Worm (Caenorhabditis elegans) whole organism, L3 larva: ENCODE measurements around the gene Y94H6A.12.
"Not testable (repeated sequence)": the region's sequence is repeated elsewhere in the genome, so short reads cannot be mapped to it uniquely, and the experiment has no call there.

Experiments used
- R02D3.7 ChIP-seq: fragments of 150-350 bp; optimal IDR thresholded peaks from 2 replicates; lab custom pipeline; 2014; ENCODE audit warnings: missing biosample characterization, missing genetic modification characterization
- ama-1 ChIP-seq: fragments of 150-350 bp; optimal IDR thresholded peaks from 2 replicates; lab custom pipeline; 2018
- egl-27 ChIP-seq: sonication (generic microtip); optimal IDR thresholded peaks from 4 replicates; lab custom pipeline; 2017; ENCODE audit warnings: missing biosample characterization, missing genetic modification reagents, missing genetic modification characterization
- jun-1 ChIP-seq: fragments of 150-350 bp; optimal IDR thresholded peaks from 2 replicates; lab custom pipeline; 2014; ENCODE audit warnings: missing biosample characterization, missing genetic modification reagents, missing genetic modification characterization
- lin-39 ChIP-seq: fragments of 150-350 bp; optimal IDR thresholded peaks from 2 replicates; lab custom pipeline; 2018; ENCODE audit warnings: missing biosample characterization, missing genetic modification reagents, missing genetic modification characterization
- nhr-11 ChIP-seq: fragments of 150-350 bp; optimal IDR thresholded peaks from 2 replicates; lab custom pipeline; 2014; ENCODE audit warnings: missing biosample characterization, missing genetic modification characterization
- nhr-237 ChIP-seq: fragments of 150-350 bp; optimal IDR thresholded peaks from 2 replicates; lab custom pipeline; 2014; ENCODE audit warnings: missing biosample characterization, missing genetic modification characterization
- pha-4 ChIP-seq: fragments of 150-350 bp; optimal IDR thresholded peaks from 2 replicates; lab custom pipeline; 2014; ENCODE audit warnings: missing biosample characterization, missing genetic modification reagents, missing genetic modification characterization
- pqm-1 ChIP-seq: fragments of 150-350 bp; optimal IDR thresholded peaks from 2 replicates; lab custom pipeline; 2017; ENCODE audit warnings: missing biosample characterization, missing genetic modification characterization, inconsistent platforms
- tbx-2 ChIP-seq: sonication (generic microtip); optimal IDR thresholded peaks from 2 replicates; lab custom pipeline; 2016; ENCODE audit warnings: mild to moderate bottlenecking, missing genetic modification characterization, missing compliant biosample characterization
- unc-62 ChIP-seq: fragments of 150-350 bp; sonication (generic microtip); optimal IDR thresholded peaks from 4 replicates; lab custom pipeline; 2014; ENCODE audit warnings: missing biosample characterization, missing genetic modification reagents, missing genetic modification characterization
- zag-1 ChIP-seq: fragments of 150-350 bp; optimal IDR thresholded peaks from 2 replicates; lab custom pipeline; 2014; ENCODE audit warnings: missing biosample characterization, missing genetic modification characterization

ce11 chrIV:2674915-2675314 lies 37.9 kb downstream of the Y94H6A.12 start, which contains the start of gene gpx-4:
- TF ChIP-seq nhr-237; jun-1; tbx-2 (tag; lab: Kevin White, UChicago); unc-62 (GFP tag; lab: Kevin White, UChicago); pha-4 (tag; lab: Kevin White, UChicago); pqm-1 (tag; lab: Kevin White, UChicago); lin-39 (tag; lab: Kevin White, UChicago); egl-27 (tag; lab: Kevin White, UChicago); ama-1; zag-1 (tag; lab: Kevin White, UChicago); nhr-11 (tag; lab: Kevin White, UChicago); R02D3.7: not testable (repeated sequence)
